Fruit fly (Drosophila melanogaster): Measurements from ENCODE around the gene Prp4k.

Prp4k gene

DNA sequence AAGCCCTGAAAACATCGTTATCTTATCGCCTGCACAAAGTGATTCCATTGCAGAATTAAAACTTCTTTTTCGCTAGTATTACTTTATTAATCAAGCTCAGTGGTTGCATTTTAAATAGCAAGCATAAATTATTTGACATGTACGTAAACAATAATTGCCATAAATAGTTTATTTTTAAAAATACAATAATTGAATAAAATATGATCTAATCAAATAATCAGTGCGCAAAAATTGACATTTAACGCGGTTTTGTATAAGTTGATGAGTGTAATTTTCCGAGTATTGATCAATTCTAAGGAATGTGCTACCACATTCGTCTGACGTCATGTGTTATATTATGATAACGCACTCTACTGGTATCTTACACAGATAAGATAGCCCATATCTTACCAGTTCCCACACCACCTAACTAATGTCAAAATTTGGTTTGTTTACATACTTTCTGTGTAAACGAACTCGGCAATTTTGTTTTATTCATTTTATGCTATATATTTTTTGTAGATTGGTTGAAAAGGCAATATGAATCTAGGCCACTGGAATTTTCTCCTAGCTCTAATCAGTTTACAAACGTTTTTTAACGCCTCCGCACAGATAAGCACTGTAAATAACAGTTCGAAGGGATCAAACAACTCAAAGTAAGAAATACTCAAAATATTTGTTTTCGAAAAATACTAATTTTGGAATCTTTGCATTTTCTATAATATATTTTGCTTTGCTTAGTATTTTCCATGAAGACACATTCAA lies 36.4 kb upstream of the Prp4k start, which contains the start of gene mthl14 (continued):
- TF ChIP-seq mirr (GFP tag; optimal IDR thresholded peaks at IDR 0.05) (peak; percentile 84), CG34376 (GFP tag; optimal IDR thresholded peaks at IDR 0.05) (peak; percentile 77), CG17361 (GFP tag; IDR thresholded peaks at IDR 0.05) (no peak), nom (GFP tag; optimal IDR thresholded peaks at IDR 0.05) (no peak), NC2β (GFP tag; optimal IDR thresholded peaks at IDR 0.05) (peak; percentile 11), CG3281 (GFP tag; optimal IDR thresholded peaks at IDR 0.05) (peak; percentile 1), BtbVII (GFP tag; optimal IDR thresholded peaks at IDR 0.05) (peak; percentile 58), Med (GFP tag) (peak; percentile 45), CG1233 (GFP tag; optimal IDR thresholded peaks at IDR 0.05) (peak; percentile 35), CG3726 (GFP tag; IDR thresholded peaks at IDR 0.05) (no peak), gfzf (GFP tag; optimal IDR thresholded peaks at IDR 0.05) (peak; percentile 53), CG4328 (GFP tag; optimal IDR thresholded peaks at IDR 0.05) (peak; percentile 16), ERR (GFP tag; optimal IDR thresholded peaks at IDR 0.05) (no peak), stwl (tag; optimal IDR thresholded peaks at IDR 0.05) (peak; percentile 23), Lhr (GFP tag; optimal IDR thresholded peaks at IDR 0.05) (peak; percentile 3), CG2678 (tag; optimal IDR thresholded peaks at IDR 0.05) (no peak), tna (GFP tag; IDR thresholded peaks at IDR 0.05; ENCODE audit: partially characterized antibody) (no peak), GATAe (GFP tag; conservative IDR thresholded peaks at IDR 0.05) (peak; percentile 63; the same call in 1 of the 2 replicates), CG17568 (GFP tag; optimal IDR thresholded peaks at IDR 0.05) (peak; percentile 39)

DNA sequence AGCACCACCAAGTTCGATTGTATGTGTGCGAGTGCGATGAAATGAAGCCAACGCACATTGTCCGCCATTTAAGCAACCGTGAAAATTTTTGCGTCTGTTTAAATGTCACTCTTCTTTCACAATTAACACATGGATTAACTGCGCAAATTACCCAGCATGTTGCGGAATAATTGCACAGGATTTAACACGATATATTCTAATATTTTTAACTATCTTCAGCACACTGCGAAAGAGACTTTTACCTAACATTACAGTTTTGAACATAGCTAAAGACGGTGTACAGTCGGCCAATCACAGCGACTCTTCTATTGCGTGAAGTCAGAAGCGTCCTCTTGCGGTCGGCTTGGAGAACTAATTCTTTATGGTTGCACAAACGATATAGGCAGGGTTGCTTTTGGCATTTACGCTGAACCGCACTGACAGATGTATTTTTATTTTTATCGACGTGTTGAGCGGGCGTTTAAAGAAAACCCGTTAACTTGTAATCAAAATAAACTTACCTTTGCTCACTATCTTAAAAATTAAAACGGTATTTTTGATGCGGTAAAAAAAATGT lies 35.5 kb upstream of the Prp4k start:
- TF ChIP-seq gsb (GFP tag; IDR thresholded peaks at IDR 0.05): peak; percentile 45; the same call in 1 of the 2 replicates
- no peak for TF ChIP-seq grau (tag; optimal IDR thresholded peaks at IDR 0.05)
- no peak for TF ChIP-seq NC2α (GFP tag; optimal IDR thresholded peaks at IDR 0.05)
- no peak for TF ChIP-seq mld (GFP tag; IDR thresholded peaks at IDR 0.05; ENCODE audit: partially characterized antibody)
- peak; percentile 73 for TF ChIP-seq ato (GFP tag; IDR thresholded peaks at IDR 0.05; ENCODE audit: partially characterized antibody)
- no peak for TF ChIP-seq cato (GFP tag; optimal IDR thresholded peaks at IDR 0.05; ENCODE audit: borderline replicate concordance)
- peak; percentile 43 for TF ChIP-seq NK7.1 (GFP tag; optimal IDR thresholded peaks at IDR 0.05)
- no peak for TF ChIP-seq CG15601 (tag; optimal IDR thresholded peaks at IDR 0.05)
- TF ChIP-seq Awh (GFP tag; IDR thresholded peaks at IDR 0.05): no peak
- no peak for TF ChIP-seq CG8944 (GFP tag; optimal IDR thresholded peaks at IDR 0.05)
- no peak for TF ChIP-seq tll (GFP tag; optimal IDR thresholded peaks at IDR 0.05)
- TF ChIP-seq Vsx1 (GFP tag; optimal IDR thresholded peaks at IDR 0.05): no peak
- TF ChIP-seq Camta (GFP tag; optimal IDR thresholded peaks at IDR 0.05): peak; percentile 72
- peak; percentile 87 for TF ChIP-seq Nf-YA (GFP tag; IDR thresholded peaks at IDR 0.05)
- TF ChIP-seq CG15696 (tag; optimal IDR thresholded peaks at IDR 0.05): no peak
- 0 out of 2 replicates have a peak, but pooled peaks have one; percentile 16 for TF ChIP-seq sens-2 (GFP tag; IDR thresholded peaks at IDR 0.05)
- no peak for TF ChIP-seq CG4282 (GFP tag; optimal IDR thresholded peaks at IDR 0.05)
- no peak for TF ChIP-seq Lim3 (GFP tag; IDR thresholded peaks at IDR 0.05)
- peak; percentile 54; the same call in 1 of the 2 replicates for TF ChIP-seq CG5953 (GFP tag; IDR thresholded peaks at IDR 0.05)
- no peak for TF ChIP-seq ATbp (GFP tag; optimal IDR thresholded peaks at IDR 0.05)
- peak; percentile 60 for TF ChIP-seq CG14014 (GFP tag; IDR thresholded peaks at IDR 0.05)
- no peak for TF ChIP-seq fd64A (GFP tag; optimal IDR thresholded peaks at IDR 0.05)
- TF ChIP-seq CG10147 (GFP tag; optimal IDR thresholded peaks at IDR 0.05): no peak
- TF ChIP-seq dan (GFP tag; IDR thresholded peaks at IDR 0.05): no peak
- no peak for TF ChIP-seq CG6272 (GFP tag; IDR thresholded peaks at IDR 0.05)
- peak; percentile 69 for TF ChIP-seq CG14710 (tag; optimal IDR thresholded peaks at IDR 0.05)
- TF ChIP-seq CG2199 (GFP tag; IDR thresholded peaks at IDR 0.05): 0 out of 3 replicates have a peak, but pooled peaks have one; percentile 50
- no peak for TF ChIP-seq CG16815 (GFP tag; optimal IDR thresholded peaks at IDR 0.05)
- TF ChIP-seq CG31365 (tag; optimal IDR thresholded peaks at IDR 0.05): no peak
- TF ChIP-seq BtbVII (GFP tag; optimal IDR thresholded peaks at IDR 0.05): no peak

Data from whole organism, embryonic.